Worm (Caenorhabditis elegans) whole organism, L3 larva: ENCODE data around the gene T12G3.2.

ENCODE experiments used
- R02D3.7 ChIP-seq: fragments of 150-350 bp; optimal IDR thresholded peaks from 2 replicates; lab custom pipeline; 2014; ENCODE audit warnings: missing biosample characterization, missing genetic modification characterization
- ZK546.5 ChIP-seq: sonication (generic microtip); optimal IDR thresholded peaks from 2 replicates; lab custom pipeline; 2017; ENCODE audit warnings: missing biosample characterization, missing genetic modification characterization
- aly-2 ChIP-seq: fragments of 150-350 bp; optimal IDR thresholded peaks from 2 replicates; lab custom pipeline; 2014; ENCODE audit warnings: missing biosample characterization, missing genetic modification characterization
- ama-1 ChIP-seq: fragments of 150-350 bp; optimal IDR thresholded peaks from 2 replicates; lab custom pipeline; 2018
- ceh-16 ChIP-seq: sonication (generic microtip); optimal IDR thresholded peaks from 2 replicates; lab custom pipeline; 2017; ENCODE audit warnings: missing biosample characterization, missing genetic modification characterization
- ceh-9 ChIP-seq: sonication (generic microtip); optimal IDR thresholded peaks from 2 replicates; lab custom pipeline; 2018; ENCODE audit warnings: missing biosample characterization, missing genetic modification characterization
- daf-12 ChIP-seq: fragments of 150-350 bp; optimal IDR thresholded peaks from 2 replicates; lab custom pipeline; 2014; ENCODE audit warnings: missing biosample characterization, missing genetic modification reagents, missing genetic modification characterization
- egl-27 ChIP-seq: sonication (generic microtip); optimal IDR thresholded peaks from 4 replicates; lab custom pipeline; 2017; ENCODE audit warnings: missing biosample characterization, missing genetic modification reagents, missing genetic modification characterization
- elt-2 ChIP-seq: sonication (generic microtip); optimal IDR thresholded peaks from 2 replicates; lab custom pipeline; 2016; ENCODE audit warnings: missing genetic modification reagents, mild to moderate bottlenecking, missing genetic modification characterization, missing compliant biosample characterization
- elt-3 ChIP-seq, 3 experiments: fragments of 150-350 bp in 1 of 3; sonication (generic microtip) in 2 of 3; optimal IDR thresholded peaks; 2 replicates in 2 of 3; 4 replicates in 1 of 3; lab custom pipeline; 2014 to 2017; ENCODE audit warnings: missing biosample characterization in 3 of 3, missing genetic modification characterization in 3 of 3
- eor-1 ChIP-seq, 2 experiments: fragments of 150-350 bp; optimal IDR thresholded peaks; 2 replicates each; lab custom pipeline; 2014 to 2018; ENCODE audit warnings: missing biosample characterization in 2 of 2, missing genetic modification characterization in 2 of 2
- fkh-2 ChIP-seq: fragments of 150-350 bp; optimal IDR thresholded peaks from 2 replicates; lab custom pipeline; 2014; ENCODE audit warnings: missing biosample characterization, missing genetic modification reagents, missing genetic modification characterization
- fos-1 ChIP-seq: fragments of 150-350 bp; optimal IDR thresholded peaks from 2 replicates; lab custom pipeline; 2014; ENCODE audit warnings: missing biosample characterization, missing genetic modification characterization
- hmg-11 ChIP-seq: sonication (generic microtip); optimal IDR thresholded peaks from 2 replicates; lab custom pipeline; 2016; ENCODE audit warnings: missing genetic modification characterization, missing compliant biosample characterization
- jun-1 ChIP-seq: fragments of 150-350 bp; optimal IDR thresholded peaks from 2 replicates; lab custom pipeline; 2014; ENCODE audit warnings: missing biosample characterization, missing genetic modification reagents, missing genetic modification characterization
- lin-15B ChIP-seq: fragments of 150-350 bp; optimal IDR thresholded peaks from 2 replicates; lab custom pipeline; 2014; ENCODE audit warnings: missing biosample characterization, missing genetic modification characterization
- lin-39 ChIP-seq: fragments of 150-350 bp; optimal IDR thresholded peaks from 2 replicates; lab custom pipeline; 2018; ENCODE audit warnings: missing biosample characterization, missing genetic modification reagents, missing genetic modification characterization
- mdl-1 ChIP-seq: fragments of 150-350 bp; optimal IDR thresholded peaks from 2 replicates; lab custom pipeline; 2014; ENCODE audit warnings: missing biosample characterization, missing genetic modification characterization
- mml-1 ChIP-seq: fragments of 150-350 bp; sonication (generic microtip); optimal IDR thresholded peaks from 3 replicates; lab custom pipeline; 2014; ENCODE audit warnings: missing biosample characterization, missing genetic modification characterization
- nfya-1 ChIP-seq: sonication (generic microtip); optimal IDR thresholded peaks from 2 replicates; lab custom pipeline; 2017; ENCODE audit warnings: missing genetic modification characterization, mild to moderate bottlenecking, missing compliant biosample characterization, antibody characterized with exemption, moderate library complexity; ENCODE audit not compliant: insufficient read depth
- nhr-11 ChIP-seq: fragments of 150-350 bp; optimal IDR thresholded peaks from 2 replicates; lab custom pipeline; 2014; ENCODE audit warnings: missing biosample characterization, missing genetic modification characterization
- nhr-12 ChIP-seq: fragments of 150-350 bp; optimal IDR thresholded peaks from 2 replicates; lab custom pipeline; 2014; ENCODE audit warnings: missing biosample characterization, missing genetic modification characterization
- nhr-23 ChIP-seq: fragments of 150-350 bp; optimal IDR thresholded peaks from 2 replicates; lab custom pipeline; 2014; ENCODE audit warnings: missing biosample characterization, missing genetic modification reagents, missing genetic modification characterization
- nhr-237 ChIP-seq: fragments of 150-350 bp; optimal IDR thresholded peaks from 2 replicates; lab custom pipeline; 2014; ENCODE audit warnings: missing biosample characterization, missing genetic modification characterization
- nhr-25 ChIP-seq: sonication (generic microtip); optimal IDR thresholded peaks from 2 replicates; lab custom pipeline; 2017; ENCODE audit warnings: missing biosample characterization, missing genetic modification characterization
- nhr-43 ChIP-seq: sonication (generic microtip); optimal IDR thresholded peaks from 2 replicates; lab custom pipeline; 2016; ENCODE audit warnings: mild to moderate bottlenecking, missing genetic modification characterization, missing compliant biosample characterization; ENCODE audit not compliant: poor library complexity, severe bottlenecking
- nhr-67 ChIP-seq: fragments of 150-350 bp; optimal IDR thresholded peaks from 2 replicates; lab custom pipeline; 2014; ENCODE audit warnings: missing biosample characterization, missing genetic modification characterization
- nhr-77 ChIP-seq: fragments of 150-350 bp; optimal IDR thresholded peaks from 2 replicates; lab custom pipeline; 2014; ENCODE audit warnings: missing biosample characterization, missing genetic modification characterization
- pha-4 ChIP-seq: fragments of 150-350 bp; optimal IDR thresholded peaks from 2 replicates; lab custom pipeline; 2014; ENCODE audit warnings: missing biosample characterization, missing genetic modification reagents, missing genetic modification characterization
- skn-1 ChIP-seq: fragments of 150-350 bp; optimal IDR thresholded peaks from 2 replicates; lab custom pipeline; 2014; ENCODE audit warnings: missing biosample characterization, missing genetic modification characterization
- snpc-4 ChIP-seq: fragments of 150-350 bp; optimal IDR thresholded peaks from 2 replicates; lab custom pipeline; 2014; ENCODE audit warnings: missing biosample characterization, missing genetic modification characterization
- tbx-2 ChIP-seq: sonication (generic microtip); optimal IDR thresholded peaks from 2 replicates; lab custom pipeline; 2016; ENCODE audit warnings: mild to moderate bottlenecking, missing genetic modification characterization, missing compliant biosample characterization
- unc-62 ChIP-seq: fragments of 150-350 bp; sonication (generic microtip); optimal IDR thresholded peaks from 4 replicates; lab custom pipeline; 2014; ENCODE audit warnings: missing biosample characterization, missing genetic modification reagents, missing genetic modification characterization
- zag-1 ChIP-seq: fragments of 150-350 bp; optimal IDR thresholded peaks from 2 replicates; lab custom pipeline; 2014; ENCODE audit warnings: missing biosample characterization, missing genetic modification characterization
- ztf-11 ChIP-seq: fragments of 150-350 bp; optimal IDR thresholded peaks from 2 replicates; lab custom pipeline; 2014; ENCODE audit warnings: missing biosample characterization, missing genetic modification characterization
- ztf-4 ChIP-seq: fragments of 150-350 bp; optimal IDR thresholded peaks from 2 replicates; lab custom pipeline; 2014; ENCODE audit warnings: missing biosample characterization, missing genetic modification characterization

The T12G3.2 gene

ce11 chrIV:12078112-12078812 lies 31.5 kb upstream of the T12G3.2 start, which contains the start of gene tmed-1:
TSS of gene tmed-1 (minus strand) at chrIV:12078162.
- TF ChIP-seq fos-1 (tag; lab: Kevin White, UChicago) (no peak), ZK546.5 (tag; lab: Kevin White, UChicago) (no peak), nhr-11 (tag; lab: Kevin White, UChicago) (no peak), mml-1 (no peak), tbx-2 (tag; lab: Kevin White, UChicago) (no peak), pha-4 (no peak), lin-39 (tag; lab: Kevin White, UChicago) (no peak)

ce11 chrIV:12075497-12075896 lies 28.7 kb upstream of the T12G3.2 start, which contains the start of gene K08E4.7:
TSS of gene K08E4.7 (plus strand) at chrIV:12075797.
- TF ChIP-seq mml-1 (no peak), jun-1 (tag; lab: Kevin White, UChicago) (no peak), snpc-4 (tag; lab: Kevin White, UChicago) (no peak), elt-2 (no peak)
- TF ChIP-seq, all 47 proteins: peak for 0

- TF ChIP-seq lin-15B (tag; lab: Kevin White, UChicago), result no peak
- no peak for TF ChIP-seq unc-62
- TF ChIP-seq elt-3 (tag; optimal IDR thresholded peaks at IDR 0.05; lab: Kevin White, UChicago), result no peak
- no peak for TF ChIP-seq mml-1
- no peak for TF ChIP-seq R02D3.7 (tag; lab: Kevin White, UChicago)
Measured at ce11 chrIV:12068590-12068989, 21.8 kb upstream of the T12G3.2 start, which contains the start of gene bath-37. TSS of gene bath-37 (plus strand) at chrIV:12068890.

ce11 chrIV:12061229-12061628 lies 14.5 kb upstream of the T12G3.2 start, which contains the start of gene K08E4.8:
TSS of gene K08E4.8 (minus strand) at chrIV:12061329.
- TF ChIP-seq zag-1 (tag; lab: Kevin White, UChicago) (no peak), nhr-12 (tag; lab: Kevin White, UChicago) (no peak), ceh-16 (tag; lab: Kevin White, UChicago) (no peak), ceh-9 (tag; lab: Kevin White, UChicago) (no peak), ZK546.5 (tag; lab: Kevin White, UChicago) (no peak), egl-27 (tag; lab: Kevin White, UChicago) (no peak), nhr-43 (tag; lab: Kevin White, UChicago) (no peak), daf-12 (no peak), aly-2 (tag; lab: Kevin White, UChicago) (no peak), pha-4 (no peak), tbx-2 (tag; lab: Kevin White, UChicago) (no peak), lin-39 (tag; lab: Kevin White, UChicago) (no peak), fkh-2 (no peak), elt-2 (no peak), nhr-25 (tag; lab: Kevin White, UChicago) (no peak), R02D3.7 (tag; lab: Kevin White, UChicago) (no peak), ztf-4 (tag; lab: Kevin White, UChicago) (no peak), ztf-11 (tag; lab: Kevin White, UChicago) (no peak), eor-1 (tag; optimal IDR thresholded peaks at IDR 0.05; lab: Kevin White, UChicago) (no peak)
- TF ChIP-seq, all 47 proteins: peak for 0

ce11 chrIV:12057508-12057907 lies 10.7 kb upstream of the T12G3.2 start, which contains the start of gene K08E4.3:
TSS of gene K08E4.3 (plus strand) at chrIV:12057742.
- TF ChIP-seq aly-2 (tag; lab: Kevin White, UChicago), result no peak
- TF ChIP-seq nfya-1, result peak; percentile 55
- TF ChIP-seq unc-62, result peak; percentile 33

ce11 chrIV:12056603-12057002 lies 9.8 kb upstream of the T12G3.2 start, which contains the start of gene K08E4.2:
TSS of gene K08E4.2 (minus strand) at chrIV:12056656.
- TF ChIP-seq nhr-23 (no peak), nhr-67 (tag; lab: Kevin White, UChicago) (no peak), nhr-25 (tag; lab: Kevin White, UChicago) (no peak), aly-2 (tag; lab: Kevin White, UChicago) (no peak), nhr-237 (tag; lab: Kevin White, UChicago) (no peak), ama-1 (lab: Kevin White, UChicago) (no peak), skn-1 (tag; lab: Kevin White, UChicago) (no peak), elt-3 (tag; optimal IDR thresholded peaks at IDR 0.05; lab: Kevin White, UChicago) (no peak), ceh-9 (tag; lab: Kevin White, UChicago) (no peak), fkh-2 (no peak), daf-12 (no peak), nhr-77 (tag; lab: Kevin White, UChicago) (no peak), mdl-1 (tag; lab: Kevin White, UChicago) (no peak), hmg-11 (no peak)
